Fruit fly (Drosophila melanogaster) ovary, adult (tissue): ENCODE results near the gene Veneno.
A peak's percentile ranks its signal among the peaks of the same experiment; 100 is the strongest.

Source experiments
- CG17801 ChIP-seq: fragments of 200-800 bp; optimal IDR thresholded peaks from 2 replicates; lab custom pipeline; 2019; ENCODE audit warnings: missing biosample characterization, mild to moderate bottlenecking, missing genetic modification characterization, moderate library complexity; ENCODE audit not compliant: partially characterized antibody

Gene Veneno

DNA sequence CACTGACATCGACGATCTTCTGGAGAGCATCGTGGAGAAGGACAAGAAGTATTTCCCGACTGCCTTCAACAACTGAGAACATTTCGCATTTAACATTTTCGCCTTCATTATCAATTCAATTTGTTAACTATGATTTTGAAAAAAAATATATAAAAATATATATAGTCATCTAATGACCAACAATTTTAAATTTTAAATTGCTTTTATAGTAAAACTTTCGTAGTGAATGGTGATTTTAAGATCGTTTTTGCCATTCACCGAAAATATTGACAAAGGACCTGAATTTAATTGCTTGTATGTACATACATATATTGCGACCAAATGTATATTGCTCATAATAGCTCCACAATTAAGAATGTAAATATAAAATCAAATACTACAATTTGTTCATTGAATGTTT lies 15.1 kb downstream of the Veneno start, which contains the start of gene CG7352:
TSS of gene CG7352 (plus strand) at position 301 of the 400 bp plus-strand sequence.
- TF ChIP-seq CG17801 (GFP tag; lab: Kevin White, UChicago) = no peak

- no peak for TF ChIP-seq CG17801 (GFP tag; lab: Kevin White, UChicago)
Measured at dm6 chr3R:8344174-8344573, 18.2 kb downstream of the Veneno start, which contains the start of gene DppIII. DppIII (plus strand) TSS chr3R:8344400.

- no peak for TF ChIP-seq CG17801 (GFP tag; lab: Kevin White, UChicago)
Measured at dm6 chr3R:8343251-8343744, 19.1 kb downstream of the Veneno start, which contains the start of the genes PNKP and COX7AL. PNKP (minus strand) TSS chr3R:8343516. COX7AL (plus strand) TSS chr3R:8343669.

- TF ChIP-seq CG17801 (GFP tag; lab: Kevin White, UChicago) = peak; percentile 35
Measured at dm6 chr3R:8340675-8341275, 21.6 kb downstream of the Veneno start, which contains the start of the genes COX7A and Arl2. COX7A (minus strand) TSS chr3R:8341043. Arl2 (plus strand) TSS chr3R:8341100.

DNA sequence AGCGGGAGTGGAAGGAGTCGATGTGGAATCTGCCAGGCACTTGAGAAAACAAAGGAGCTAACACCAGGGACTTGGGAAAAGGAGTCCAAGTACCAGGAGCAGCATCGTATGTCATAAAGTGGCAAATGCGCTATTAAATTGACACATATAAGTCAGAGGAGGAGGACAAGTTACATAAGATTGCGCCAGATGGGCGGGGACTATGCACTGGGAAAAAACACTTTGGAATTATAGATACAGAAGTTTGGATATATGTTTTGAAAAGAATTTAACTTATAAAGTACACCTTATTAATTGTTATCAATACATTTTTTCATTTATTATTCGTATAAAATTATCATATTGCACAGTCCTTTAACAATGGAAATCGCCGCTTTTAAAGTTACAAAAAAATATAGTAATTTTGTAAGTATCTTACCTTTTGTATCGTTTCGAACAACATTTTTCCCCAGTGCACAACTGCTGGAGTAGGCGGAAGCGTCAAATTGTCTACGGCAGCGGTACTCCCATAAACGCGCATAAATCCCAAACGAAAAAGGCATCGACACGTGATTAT lies 26.3 kb downstream of the Veneno start:
- no peak for TF ChIP-seq CG17801 (GFP tag; lab: Kevin White, UChicago)

dm6 chr3R:8334982-8335381 lies 27.4 kb downstream of the Veneno start:
- no peak for TF ChIP-seq CG17801 (GFP tag; lab: Kevin White, UChicago)

- TF ChIP-seq CG17801 (GFP tag; lab: Kevin White, UChicago) = no peak
Measured at dm6 chr3R:8334471-8334783, 27.9 kb downstream of the Veneno start.

DNA sequence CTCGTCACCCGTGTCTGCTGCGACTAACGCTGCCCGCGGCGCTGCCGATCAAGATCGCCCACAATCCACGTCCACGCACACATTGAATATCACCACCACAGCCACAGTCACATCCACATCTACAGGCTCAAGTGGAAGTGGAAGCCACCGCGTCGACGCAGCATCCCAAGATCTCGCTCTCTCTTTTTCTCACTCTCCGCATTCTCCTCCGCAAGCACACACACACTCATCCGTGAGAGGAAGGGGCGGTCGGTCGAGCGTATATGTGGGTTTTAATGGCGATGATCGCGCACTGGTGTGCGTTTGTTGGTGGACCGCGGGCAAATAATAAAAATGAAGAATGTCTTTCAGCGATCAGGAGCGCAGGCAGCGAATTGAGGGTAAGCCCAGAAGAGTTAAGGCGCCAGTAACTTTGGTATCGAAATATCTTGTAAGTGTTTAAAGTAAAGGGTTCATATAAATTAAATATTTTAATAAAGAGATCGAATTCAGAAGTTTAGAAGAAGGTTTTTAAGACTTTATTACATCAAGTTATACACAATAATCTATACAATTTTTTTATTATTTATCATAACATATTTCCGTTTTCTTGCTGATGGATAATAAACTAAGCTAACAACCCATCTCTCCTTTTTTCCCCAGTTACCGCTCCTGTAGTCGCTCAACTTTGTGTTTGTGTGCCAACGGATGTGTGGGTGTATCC lies 28.4 kb downstream of the Veneno start, which contains the start of gene Poxm:
TSS of gene Poxm (minus strand) at position 25 of the 703 bp plus-strand sequence.
- no peak for TF ChIP-seq CG17801 (GFP tag; lab: Kevin White, UChicago)

- no peak for TF ChIP-seq CG17801 (GFP tag; lab: Kevin White, UChicago)
Measured at dm6 chr3R:8329628-8330027, 32.7 kb downstream of the Veneno start.

DNA sequence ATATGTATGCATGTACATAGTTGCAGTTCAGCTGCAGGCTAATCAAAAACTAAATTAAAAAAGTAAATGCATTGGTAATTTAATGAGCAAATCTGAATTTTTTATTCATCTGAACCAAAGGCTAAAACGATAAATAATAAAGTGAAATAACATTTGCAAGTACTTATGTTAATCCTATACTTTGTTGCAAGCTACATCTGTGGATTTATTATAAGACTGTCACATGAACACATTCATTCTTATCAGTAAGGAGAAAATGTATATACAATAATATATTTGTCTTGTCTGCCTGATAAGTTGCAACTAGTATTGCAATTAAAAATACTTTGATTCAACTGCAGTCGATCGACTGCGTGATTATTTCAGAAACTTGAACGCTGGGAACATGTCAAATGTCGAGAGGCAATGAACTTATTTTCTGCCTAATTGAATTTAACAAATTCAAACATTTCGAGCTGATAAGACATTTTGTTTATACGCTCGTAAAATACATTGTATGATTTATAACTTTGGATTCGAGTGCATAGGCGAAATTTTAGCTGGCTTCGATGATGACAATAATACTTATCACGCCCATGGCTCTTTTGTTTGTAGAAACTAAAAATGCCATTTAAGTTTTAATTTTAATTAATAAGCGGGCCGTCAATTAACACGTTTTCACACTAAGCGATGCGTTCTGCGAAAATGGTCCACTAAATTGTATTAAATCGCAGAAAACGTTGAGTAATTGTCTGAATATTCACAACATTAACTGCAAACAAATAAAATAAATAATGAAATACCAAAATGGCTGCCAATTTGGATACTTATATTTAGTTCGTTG lies 34.2 kb downstream of the Veneno start:
- no peak for TF ChIP-seq CG17801 (GFP tag; lab: Kevin White, UChicago)

dm6 chr3R:8326884-8327283 lies 35.5 kb downstream of the Veneno start:
- no peak for TF ChIP-seq CG17801 (GFP tag; lab: Kevin White, UChicago)

DNA sequence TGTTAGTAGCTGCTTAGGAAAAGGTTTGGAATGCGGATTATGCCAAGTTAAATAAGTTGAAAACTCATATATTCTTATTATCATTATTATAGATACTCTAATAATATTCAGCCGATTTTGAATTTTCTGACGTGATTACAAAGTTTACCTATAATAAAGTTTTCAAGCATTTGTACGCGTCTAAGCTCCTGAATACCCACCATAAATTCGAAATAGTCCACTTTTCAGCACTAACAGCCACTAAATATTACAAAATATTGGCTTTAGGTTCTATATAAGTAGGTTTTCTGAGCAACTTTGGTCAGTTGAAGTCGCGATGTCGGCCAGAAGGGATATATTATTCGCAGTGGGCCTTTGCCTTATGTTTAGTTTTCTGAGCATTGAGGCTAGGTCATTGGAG lies 38.3 kb downstream of the Veneno start, which contains the start of gene CG7443:
TSS of gene CG7443 (plus strand) at position 301 of the 400 bp plus-strand sequence.
- no peak for TF ChIP-seq CG17801 (GFP tag; lab: Kevin White, UChicago)

dm6 chr3R:8321447-8321846 lies 40.9 kb downstream of the Veneno start, which contains the start of gene Or85a:
Or85a (plus strand) TSS chr3R:8321747.
- no peak for TF ChIP-seq CG17801 (GFP tag; lab: Kevin White, UChicago)

DNA sequence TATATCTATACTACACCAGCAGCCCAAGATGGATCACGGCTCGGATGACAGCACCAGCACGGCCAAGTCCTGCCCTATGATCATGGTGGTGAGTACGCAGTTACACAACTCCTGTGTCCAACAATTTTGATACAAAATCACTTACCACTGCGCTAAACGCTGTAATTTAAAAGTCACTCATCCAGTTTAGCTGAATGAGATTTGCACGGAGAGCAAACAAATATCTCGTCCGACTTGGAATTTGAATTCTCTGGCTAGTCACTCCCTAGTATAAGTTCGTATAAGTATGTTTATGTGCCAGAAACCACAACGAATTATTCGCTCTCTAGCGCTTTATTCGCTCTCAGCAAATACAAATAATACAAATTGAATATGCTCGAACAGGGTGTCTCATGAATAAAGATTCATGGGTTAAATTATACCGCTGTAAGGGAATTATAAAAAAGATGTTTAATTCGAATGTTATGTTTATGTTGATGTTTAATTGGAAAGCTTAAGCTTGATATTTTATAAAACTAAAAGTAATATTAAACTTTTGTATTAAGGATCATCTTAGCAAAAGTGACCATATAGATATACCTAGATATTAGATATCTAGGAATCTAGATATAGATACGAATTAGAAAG lies 44.5 kb downstream of the Veneno start:
- no peak for TF ChIP-seq CG17801 (GFP tag; lab: Kevin White, UChicago)
